Worm (Caenorhabditis elegans) whole organism, L4/young adult: ENCODE data around the gene rer-1.

Experiments
- W03F9.2 ChIP-seq: fragments of 150-350 bp; optimal IDR thresholded peaks from 2 replicates; lab custom pipeline; 2014; ENCODE audit warnings: missing biosample characterization, missing genetic modification characterization
- dao-5 ChIP-seq: sonication (generic microtip); optimal IDR thresholded peaks from 2 replicates; lab custom pipeline; 2016; ENCODE audit warnings: missing genotype, missing genetic modification characterization, moderate library complexity, missing compliant biosample characterization
- him-1 ChIP-seq: sonication (generic microtip); optimal IDR thresholded peaks from 2 replicates; lab custom pipeline; 2016; ENCODE audit warnings: missing genotype, missing genetic modification reagents, missing genetic modification characterization, missing compliant biosample characterization

rer-1 gene

DNA sequence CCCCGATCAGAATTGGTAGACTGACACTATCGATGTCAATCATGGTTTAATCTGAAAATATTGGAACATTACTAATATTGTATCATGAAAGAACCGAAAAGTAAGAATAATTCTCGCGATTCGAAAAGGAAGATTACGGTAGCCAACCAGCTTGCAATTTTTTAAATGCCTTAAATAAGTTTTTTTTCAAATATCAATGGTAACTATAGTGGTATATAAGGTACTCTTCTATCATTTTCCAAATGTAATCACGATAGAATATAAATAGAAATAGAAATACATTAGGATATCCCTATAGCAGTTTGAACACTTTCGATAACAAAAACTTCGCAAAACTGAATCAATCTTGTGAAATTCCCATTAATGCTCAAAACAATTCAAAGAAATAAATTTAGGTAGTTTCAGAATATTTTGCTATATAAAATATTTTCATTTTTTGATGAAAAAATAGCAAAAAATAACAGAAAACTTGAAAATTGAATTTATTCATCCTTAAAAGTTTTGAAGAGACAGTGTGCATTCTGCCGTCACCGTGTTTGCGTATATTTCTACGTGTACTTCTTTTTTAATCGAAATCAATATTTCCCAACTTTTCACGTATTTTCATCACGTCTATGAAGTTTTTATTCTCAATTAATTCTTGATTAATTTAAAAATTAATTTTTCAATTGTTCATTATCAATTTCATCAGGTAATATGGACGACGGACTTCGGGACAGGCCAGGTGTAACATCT is at the start of gene rer-1, which contains the start of gene F46C5.9:
rer-1 (plus strand) TSS at position 692 of the 735 bp plus-strand sequence.
F46C5.9 (minus strand) TSS at position 51 of the 735 bp plus-strand sequence.
- TF ChIP-seq him-1 (tag; lab: Kevin White, UChicago) = no peak
- peak; percentile 60 for TF ChIP-seq W03F9.2 (tag; lab: Kevin White, UChicago)

DNA sequence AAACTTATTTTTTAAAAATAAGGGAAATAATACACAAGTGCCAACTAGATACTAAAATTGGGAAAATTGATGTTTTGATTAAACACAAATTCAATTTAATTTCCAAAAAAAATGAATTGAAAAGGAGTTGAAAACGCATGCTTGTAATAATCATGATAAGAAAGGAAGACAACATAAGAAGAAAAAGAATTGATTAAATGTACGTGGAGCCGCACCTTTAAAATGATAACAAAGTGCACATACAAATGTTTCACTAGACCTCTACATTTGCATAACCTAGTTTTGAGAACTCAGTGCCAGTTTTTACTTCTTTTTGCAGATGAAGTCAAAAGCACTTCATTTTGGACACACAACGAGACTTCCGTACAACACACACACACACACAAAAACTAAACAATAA is 49.4 kb upstream of the rer-1 start:
- TF ChIP-seq dao-5 (tag; lab: Kevin White, UChicago) (no peak), W03F9.2 (tag; lab: Kevin White, UChicago) (no peak), him-1 (tag; lab: Kevin White, UChicago) (no peak)

DNA sequence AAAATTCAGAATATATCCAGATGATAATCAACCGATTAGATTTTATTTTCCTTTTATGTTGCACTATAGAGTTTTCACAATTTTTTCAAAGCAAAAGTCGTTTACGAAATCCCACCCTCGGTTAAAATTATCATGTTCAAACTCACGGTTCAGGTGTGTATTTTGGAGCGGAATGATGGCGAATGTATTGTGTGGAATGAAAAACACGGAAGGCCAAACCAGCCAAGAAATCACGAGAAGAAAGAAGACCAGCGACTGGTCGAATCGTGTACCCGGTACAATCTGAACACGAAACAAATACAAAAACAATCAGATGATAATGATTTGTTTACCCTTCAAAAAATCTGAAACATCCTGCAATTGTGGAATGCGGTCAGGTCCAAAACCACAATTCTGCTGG is 47.8 kb upstream of the rer-1 start:
- TF ChIP-seq dao-5 (tag; lab: Kevin White, UChicago) (no peak), him-1 (tag; lab: Kevin White, UChicago) (no peak), W03F9.2 (tag; lab: Kevin White, UChicago) (no peak)

DNA sequence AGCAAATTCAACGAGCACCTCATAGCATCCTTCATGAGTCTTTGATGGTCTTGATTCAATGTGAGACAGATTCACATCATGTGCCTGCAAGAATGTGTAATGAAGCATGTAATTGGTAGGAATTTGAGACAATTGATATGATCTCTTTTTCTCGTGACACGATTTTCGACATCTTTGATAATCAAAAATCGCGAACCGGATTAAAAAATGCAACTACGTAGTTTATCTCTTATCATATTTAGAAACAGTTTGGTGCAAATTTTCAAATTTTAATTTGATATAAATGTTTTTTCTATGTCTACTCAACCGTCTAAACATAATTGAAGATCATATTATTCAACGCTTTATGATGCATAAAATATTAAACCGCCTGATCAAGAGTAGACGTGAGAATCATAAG is 46.8 kb upstream of the rer-1 start:
- TF ChIP-seq him-1 (tag; lab: Kevin White, UChicago) (no peak), W03F9.2 (tag; lab: Kevin White, UChicago) (no peak), dao-5 (tag; lab: Kevin White, UChicago) (no peak)

DNA sequence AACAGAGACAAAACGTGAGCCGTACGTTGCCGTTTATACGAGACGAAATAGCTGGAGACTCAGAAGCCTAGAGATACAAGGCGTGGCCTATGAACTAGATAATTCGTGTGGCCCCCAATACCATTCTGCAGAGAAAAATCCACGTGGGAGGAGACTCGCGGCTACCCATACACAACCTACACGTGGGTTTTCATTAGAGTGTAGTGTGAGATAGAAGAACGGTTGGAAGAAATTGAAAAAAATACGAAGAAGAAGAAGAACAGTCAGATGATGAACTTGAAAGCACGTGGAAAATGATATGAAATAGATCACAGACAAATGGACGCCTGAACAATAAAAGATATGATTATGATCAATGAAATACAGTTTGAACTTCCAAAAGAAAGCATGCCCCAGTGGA is 46.0 kb upstream of the rer-1 start:
- TF ChIP-seq him-1 (tag; lab: Kevin White, UChicago) = no peak
- TF ChIP-seq W03F9.2 (tag; lab: Kevin White, UChicago) = no peak
- TF ChIP-seq dao-5 (tag; lab: Kevin White, UChicago) = no peak

DNA sequence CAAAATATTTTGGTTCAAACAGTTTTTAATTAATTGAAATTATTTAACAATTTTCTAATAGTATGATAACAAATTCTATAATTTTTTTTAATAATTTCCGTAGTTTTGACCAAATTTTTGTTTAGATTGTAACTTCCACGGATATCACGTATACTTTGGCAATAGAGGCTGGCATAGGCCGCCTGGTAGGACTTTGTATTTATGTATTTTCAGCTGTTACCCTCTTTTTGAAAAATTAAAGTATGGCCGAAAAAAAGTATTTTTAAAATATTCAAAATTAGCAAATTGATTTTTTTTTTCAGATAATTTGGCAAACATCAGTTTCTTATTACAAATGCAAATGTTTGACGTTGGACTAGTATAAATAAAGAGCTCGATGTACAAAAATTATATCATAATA is 44.7 kb upstream of the rer-1 start, which contains the start of the genes nsph-1.1 and K08F8.15:
nsph-1.1 (plus strand) TSS at position 301 of the 400 bp plus-strand sequence.
K08F8.15 (plus strand) TSS at position 335 of the 400 bp plus-strand sequence.
- no peak for TF ChIP-seq him-1 (tag; lab: Kevin White, UChicago)
- no peak for TF ChIP-seq W03F9.2 (tag; lab: Kevin White, UChicago)
- no peak for TF ChIP-seq dao-5 (tag; lab: Kevin White, UChicago)

DNA sequence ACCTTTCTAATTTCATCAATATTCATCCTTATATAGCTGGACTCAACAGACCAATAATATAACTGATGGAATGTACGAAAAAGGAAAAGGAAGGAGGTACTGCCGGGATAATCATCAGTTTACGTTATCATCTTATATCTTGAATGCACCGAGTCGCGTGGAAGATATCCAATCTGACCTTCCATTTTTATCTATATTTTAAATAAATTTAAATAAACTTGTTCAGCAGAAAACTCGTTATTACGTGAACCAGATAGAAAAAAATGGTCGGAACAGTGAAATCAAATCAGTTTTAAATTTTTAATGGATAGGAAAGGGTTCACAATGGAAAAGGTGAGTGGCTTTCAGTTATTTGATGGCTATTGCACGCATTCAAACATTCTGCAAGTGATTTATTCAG is 44.3 kb upstream of the rer-1 start, which contains the start of gene pah-1:
pah-1 (minus strand) TSS at position 101 of the 400 bp plus-strand sequence.
- TF ChIP-seq dao-5 (tag; lab: Kevin White, UChicago) (no peak), W03F9.2 (tag; lab: Kevin White, UChicago) (no peak), him-1 (tag; lab: Kevin White, UChicago) (no peak)

DNA sequence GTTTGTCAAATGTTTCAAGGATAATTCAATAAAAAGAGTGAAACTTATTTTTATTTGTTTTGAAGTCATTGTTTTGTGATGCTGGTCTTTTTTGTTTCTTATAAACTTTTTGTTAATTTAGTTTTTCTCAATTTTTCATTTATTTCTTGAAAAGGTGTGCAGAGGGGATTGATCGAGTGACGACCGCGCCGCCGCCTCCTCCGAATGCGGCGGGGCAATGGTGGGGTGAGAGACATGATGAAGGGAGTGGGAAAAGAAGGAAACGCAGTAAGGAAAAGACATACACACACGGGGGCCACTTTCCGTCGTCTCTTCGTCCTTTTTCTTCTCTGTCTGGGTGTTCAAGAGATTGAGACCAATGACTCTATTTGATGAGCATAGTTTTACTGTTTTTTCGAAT is 41.8 kb upstream of the rer-1 start:
- TF ChIP-seq dao-5 (tag; lab: Kevin White, UChicago) (no peak), him-1 (tag; lab: Kevin White, UChicago) (no peak)

DNA sequence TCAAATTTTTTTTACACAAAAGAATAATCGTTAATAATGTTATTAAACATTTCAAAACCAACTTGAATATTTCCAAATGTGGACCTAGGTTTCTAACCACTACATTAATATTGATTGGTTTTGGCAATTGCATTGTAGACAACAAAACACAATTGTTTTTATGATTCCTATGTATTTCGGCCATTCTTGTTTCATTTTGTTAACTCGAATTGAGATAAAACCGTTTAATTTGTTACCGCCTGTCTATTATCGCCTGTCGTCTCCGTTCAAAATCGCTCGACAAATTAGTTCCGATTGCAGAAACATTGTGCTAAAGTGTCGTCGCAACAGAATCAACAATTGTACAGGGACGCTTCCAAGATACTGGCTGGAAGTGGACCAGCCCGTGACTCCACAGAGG is 40.5 kb upstream of the rer-1 start, which contains the start of gene let-19:
let-19 (plus strand) TSS at position 301 of the 400 bp plus-strand sequence.
- TF ChIP-seq W03F9.2 (tag; lab: Kevin White, UChicago) = no peak

DNA sequence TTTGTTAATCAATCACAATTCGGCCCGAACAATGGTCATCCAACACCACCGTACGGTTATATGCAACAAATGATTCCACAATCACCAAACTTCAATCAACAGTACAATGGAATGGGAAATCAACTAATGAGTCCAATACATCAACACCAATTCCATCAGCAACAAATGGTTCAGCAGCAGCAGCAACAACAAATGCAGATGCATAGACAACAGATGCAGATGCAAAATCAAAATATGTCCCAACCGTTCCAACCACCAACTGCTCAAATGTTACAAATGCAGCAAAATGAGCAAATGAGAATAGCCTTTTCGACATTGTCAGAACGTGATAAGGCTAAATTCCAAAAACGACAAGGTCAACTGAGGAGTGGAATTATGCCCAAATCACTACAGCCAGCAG is 34.7 kb upstream of the rer-1 start:
- no peak for TF ChIP-seq W03F9.2 (tag; lab: Kevin White, UChicago)
- TF ChIP-seq him-1 (tag; lab: Kevin White, UChicago) = no peak

DNA sequence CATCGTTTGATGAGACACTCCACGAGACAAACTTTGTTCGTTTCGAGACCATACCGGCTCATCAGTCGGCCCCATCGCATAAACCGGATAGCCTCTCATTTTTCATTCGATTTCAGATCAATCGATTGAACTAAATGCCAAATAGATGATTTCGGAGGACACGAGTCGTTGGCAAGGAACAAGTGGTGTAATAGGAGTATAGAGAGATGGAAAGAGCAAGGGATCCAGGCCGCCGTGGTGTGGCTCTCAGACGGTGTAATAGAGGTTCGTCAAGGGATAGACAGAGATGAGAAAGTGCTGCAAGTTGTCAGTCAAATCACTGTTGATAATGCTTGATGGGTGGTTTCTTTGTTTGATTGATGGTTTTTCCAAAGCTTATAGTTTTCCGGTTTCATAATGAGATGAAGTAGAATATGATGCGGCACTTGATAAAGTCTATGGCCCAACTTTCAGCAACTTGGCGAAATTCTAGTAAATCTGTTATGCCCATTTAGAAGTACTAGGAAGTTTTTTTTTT is 27.7 kb upstream of the rer-1 start, which contains the start of gene sgn-1:
sgn-1 (minus strand) TSS at position 220 of the 517 bp plus-strand sequence.
- no peak for TF ChIP-seq him-1 (tag; lab: Kevin White, UChicago)
- no peak for TF ChIP-seq W03F9.2 (tag; lab: Kevin White, UChicago)
- no peak for TF ChIP-seq dao-5 (tag; lab: Kevin White, UChicago)

DNA sequence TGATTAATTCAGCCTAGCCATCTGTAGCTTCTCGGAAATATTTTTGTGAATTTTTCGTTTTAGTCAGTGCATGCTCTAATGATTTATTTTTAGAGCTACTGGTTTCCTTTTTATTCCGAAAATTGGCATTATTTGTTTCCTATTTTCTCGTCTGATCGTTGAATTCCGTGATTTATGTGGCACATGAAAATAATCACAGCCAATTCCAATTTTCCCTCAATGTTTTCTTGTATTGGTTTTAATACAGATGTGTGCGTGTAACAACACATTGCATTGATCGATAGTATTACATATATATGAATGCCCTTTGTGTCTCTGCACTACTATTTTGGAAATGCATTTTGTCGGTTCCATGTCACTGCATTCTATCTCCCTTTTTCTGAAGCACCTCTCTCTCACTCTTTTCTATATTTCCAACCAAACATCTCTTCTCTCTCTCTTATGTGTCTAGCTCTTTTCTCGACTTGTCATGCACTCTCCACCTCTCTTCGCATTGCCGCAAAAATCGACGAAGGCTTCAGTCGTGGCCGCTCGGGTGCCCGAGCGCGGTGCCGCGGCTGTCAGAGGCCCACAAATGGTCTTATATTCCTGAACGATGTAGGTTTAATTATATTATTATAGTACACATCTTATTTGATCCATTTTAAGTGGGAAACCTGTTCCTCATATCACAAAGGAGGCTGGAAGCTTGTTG is 26.8 kb upstream of the rer-1 start:
- TF ChIP-seq him-1 (tag; lab: Kevin White, UChicago) (peak; percentile 56), dao-5 (tag; lab: Kevin White, UChicago) (no peak)

DNA sequence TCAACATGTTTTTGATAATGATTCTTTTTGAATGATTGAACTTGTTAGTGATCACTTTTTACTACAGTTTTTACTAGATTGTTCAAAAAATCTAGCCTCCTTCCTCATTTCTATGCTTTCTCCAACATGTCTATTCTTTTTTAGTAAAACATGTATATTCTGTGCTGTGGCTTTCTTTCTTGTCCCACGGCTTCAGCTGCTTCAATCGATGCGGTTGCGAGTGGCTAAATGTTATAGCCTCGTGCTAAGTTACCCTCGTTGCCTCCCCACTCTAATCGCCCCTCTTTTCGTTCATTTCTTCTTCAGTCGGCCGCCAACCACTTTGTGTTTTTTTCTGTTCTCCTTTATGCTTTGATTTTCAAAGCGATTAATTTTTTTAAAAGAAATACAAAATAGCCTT is 25.3 kb upstream of the rer-1 start:
- TF ChIP-seq him-1 (tag; lab: Kevin White, UChicago) (no peak), dao-5 (tag; lab: Kevin White, UChicago) (no peak), W03F9.2 (tag; lab: Kevin White, UChicago) (no peak)
